Fruit fly (Drosophila melanogaster): ENCODE data around the gene CG9393.

dm6 chr3R:9551013-9551658 is 12.3 kb downstream of the CG9393 start:
- TF ChIP-seq CTCF (optimal IDR thresholded peaks at IDR 0.05) (no peak), CG8478 (optimal IDR thresholded peaks at IDR 0.05) (no peak)

Measured in S2 (cell line).